Fruit fly (Drosophila melanogaster) S2 (cell line): Measurements from ENCODE around the gene COX7AL2.

ENCODE experiments used
- CG8478 ChIP-seq: fragments of >200 bp; optimal IDR thresholded peaks from 2 replicates; lab custom pipeline; 2018
- CTCF ChIP-seq, 2 experiments: fragments of >200 bp; optimal IDR thresholded peaks; 2 replicates each; lab custom pipeline; 2018

DNA sequence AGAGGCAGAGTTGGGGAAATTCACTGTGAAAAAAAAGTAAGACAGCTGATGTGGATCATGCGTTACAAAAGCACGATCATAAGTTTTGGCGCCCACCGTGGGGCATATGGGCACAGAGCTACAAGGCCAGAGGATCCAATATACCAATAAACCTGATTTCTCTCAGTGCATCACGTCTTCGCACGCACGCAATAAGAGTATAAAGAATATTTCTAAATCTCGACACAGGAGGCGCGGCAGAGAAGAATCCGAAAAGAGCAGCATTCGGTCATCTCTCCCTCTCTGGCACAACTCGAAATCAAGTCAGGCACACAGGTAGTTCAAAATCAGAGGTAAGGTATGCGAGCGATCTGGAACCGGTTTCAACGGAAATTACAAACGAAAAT is 34.2 kb downstream of the COX7AL2 start:
- TF ChIP-seq CTCF (optimal IDR thresholded peaks at IDR 0.05; lab: Kevin White, UChicago), result no peak
- no peak for TF ChIP-seq CG8478
